Fruit fly (Drosophila melanogaster) whole organism: ENCODE results near the gene Vdup1.
A peak's percentile ranks its signal among the peaks of the same experiment; 100 is the strongest.

Experiments
- CG8478 ChIP-seq: fragments of >200 bp; optimal IDR thresholded peaks from 2 replicates; lab custom pipeline; 2018; ENCODE audit warnings: inconsistent platforms
- Dll ChIP-seq: fragments of >200 bp; optimal IDR thresholded peaks from 2 replicates; lab custom pipeline; 2017
- EcR ChIP-seq, 2 experiments: fragments of >200 bp; optimal IDR thresholded peaks; 2 replicates each; lab custom pipeline; 2017; ENCODE audit warnings: missing biosample characterization in 2 of 2, missing genetic modification characterization in 2 of 2, missing genetic modification reagents in 2 of 2
- pan ChIP-seq: fragments of >200 bp; optimal IDR thresholded peaks from 2 replicates; lab custom pipeline; 2017
- psq ChIP-seq: fragments of >200 bp; optimal IDR thresholded peaks from 2 replicates; lab custom pipeline; 2017
- usp ChIP-seq: fragments of >200 bp; optimal IDR thresholded peaks from 2 replicates; lab custom pipeline; 2017; ENCODE audit warnings: missing biosample characterization, missing genetic modification characterization, mixed read lengths

Gene Vdup1

dm6 chr3L:145998-146576 lies 32.7 kb downstream of the Vdup1 start, which contains the start of gene CG6845:
Gene CG6845, plus strand, starts transcription at chr3L:146433.
- no peak for TF ChIP-seq psq (lab: Kevin White, UChicago)
- TF ChIP-seq usp: no peak
- no peak for TF ChIP-seq Dll
- TF ChIP-seq CG8478 (lab: Kevin White, UChicago): no peak
- no peak for TF ChIP-seq pan (lab: Kevin White, UChicago)
- no peak for TF ChIP-seq EcR (GFP tag; optimal IDR thresholded peaks at IDR 0.05; lab: Kevin White, UChicago)

DNA sequence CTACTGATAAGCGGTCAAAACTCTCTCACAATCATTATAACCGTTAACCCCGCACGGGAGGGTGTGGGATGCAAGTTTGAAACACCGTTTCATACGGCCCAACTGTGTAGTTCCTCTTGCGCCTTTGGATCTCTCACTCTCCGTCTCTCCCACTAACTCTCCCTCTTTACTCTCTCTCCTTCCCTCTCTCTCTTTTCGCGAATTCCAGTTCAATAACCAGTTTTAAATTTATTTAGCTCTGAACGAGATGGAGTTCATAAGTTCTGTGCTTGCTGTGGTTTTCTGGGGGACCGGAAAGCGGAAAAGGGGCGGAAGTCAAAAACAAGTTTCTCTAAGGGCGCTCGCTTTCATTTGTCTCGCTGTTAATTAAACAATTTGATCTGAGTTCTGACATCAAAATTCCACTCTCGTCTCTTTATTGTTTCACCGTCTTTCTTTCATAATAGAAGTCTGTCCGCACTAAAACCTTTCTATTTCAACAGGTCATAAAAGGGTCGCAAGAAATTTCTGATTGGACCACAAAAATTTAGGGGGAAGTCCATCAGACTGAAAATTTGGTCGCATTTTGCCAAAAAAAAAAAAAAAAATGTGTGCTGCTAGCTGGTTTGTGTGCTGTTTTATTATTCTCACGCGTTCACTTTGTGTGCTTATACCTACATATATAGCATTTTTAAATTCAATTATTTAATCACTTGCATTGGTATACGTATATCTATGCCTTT lies 37.8 kb downstream of the Vdup1 start:
- TF ChIP-seq Dll (no peak), EcR (GFP tag; optimal IDR thresholded peaks at IDR 0.05; lab: Kevin White, UChicago) (peak; percentile 63 to 72)

DNA sequence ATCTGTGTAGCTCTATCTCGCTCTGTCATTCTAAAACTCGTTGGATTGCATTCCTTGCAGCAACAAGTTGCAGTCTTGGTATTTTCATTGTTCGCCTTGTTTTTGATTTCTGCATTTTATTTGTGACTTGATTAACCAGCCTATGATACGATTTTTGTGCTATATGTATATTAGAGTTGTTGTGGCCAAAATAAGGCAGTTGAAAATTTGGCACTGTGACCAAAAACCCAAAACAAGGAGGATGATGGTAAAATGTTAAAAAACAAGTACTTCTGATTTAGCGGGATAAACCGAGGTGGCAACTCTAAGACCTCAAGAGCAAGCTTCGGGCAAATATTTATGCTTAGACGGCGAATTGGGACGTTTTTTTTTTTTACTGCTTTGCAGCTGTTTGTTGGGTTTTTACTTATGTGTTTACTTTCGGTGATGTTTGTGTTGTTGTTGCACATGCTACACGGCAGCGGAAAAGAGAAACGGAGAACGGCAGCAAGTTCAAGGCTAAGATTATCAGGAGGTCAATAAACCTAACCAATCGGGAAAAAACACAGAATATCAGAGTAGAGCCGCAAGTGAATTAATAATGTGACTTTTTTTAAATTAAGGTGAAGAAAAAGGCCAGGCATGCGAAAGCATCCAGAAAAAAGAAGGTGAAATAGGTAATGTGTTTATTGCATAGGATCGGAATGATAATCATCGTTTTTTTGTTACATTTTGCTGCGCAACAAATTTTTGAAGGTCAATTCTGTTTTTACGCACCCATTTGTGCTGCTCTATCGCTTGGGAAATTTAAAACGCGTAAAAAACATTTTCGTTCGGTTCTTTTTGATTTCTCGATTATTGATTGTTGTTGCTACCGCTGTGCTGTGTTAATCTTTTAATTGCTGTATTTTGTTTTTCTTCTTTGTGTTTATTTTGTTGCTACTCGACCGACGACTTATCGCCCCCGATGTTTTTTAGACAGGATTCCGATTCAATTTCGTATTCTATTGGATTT lies 38.9 kb downstream of the Vdup1 start:
- peak in 1 of 2 experiments; percentile 42 for TF ChIP-seq EcR (GFP tag; optimal IDR thresholded peaks at IDR 0.05; lab: Kevin White, UChicago)
- no peak for TF ChIP-seq CG8478 (lab: Kevin White, UChicago)

dm6 chr3L:137596-138169 lies 41.1 kb downstream of the Vdup1 start:
- TF ChIP-seq psq (lab: Kevin White, UChicago): no peak
- no peak for TF ChIP-seq CG8478 (lab: Kevin White, UChicago)
- TF ChIP-seq Dll: no peak
- TF ChIP-seq usp: no peak
- TF ChIP-seq pan (lab: Kevin White, UChicago): no peak
- TF ChIP-seq EcR (GFP tag; optimal IDR thresholded peaks at IDR 0.05; lab: Kevin White, UChicago): no peak

DNA sequence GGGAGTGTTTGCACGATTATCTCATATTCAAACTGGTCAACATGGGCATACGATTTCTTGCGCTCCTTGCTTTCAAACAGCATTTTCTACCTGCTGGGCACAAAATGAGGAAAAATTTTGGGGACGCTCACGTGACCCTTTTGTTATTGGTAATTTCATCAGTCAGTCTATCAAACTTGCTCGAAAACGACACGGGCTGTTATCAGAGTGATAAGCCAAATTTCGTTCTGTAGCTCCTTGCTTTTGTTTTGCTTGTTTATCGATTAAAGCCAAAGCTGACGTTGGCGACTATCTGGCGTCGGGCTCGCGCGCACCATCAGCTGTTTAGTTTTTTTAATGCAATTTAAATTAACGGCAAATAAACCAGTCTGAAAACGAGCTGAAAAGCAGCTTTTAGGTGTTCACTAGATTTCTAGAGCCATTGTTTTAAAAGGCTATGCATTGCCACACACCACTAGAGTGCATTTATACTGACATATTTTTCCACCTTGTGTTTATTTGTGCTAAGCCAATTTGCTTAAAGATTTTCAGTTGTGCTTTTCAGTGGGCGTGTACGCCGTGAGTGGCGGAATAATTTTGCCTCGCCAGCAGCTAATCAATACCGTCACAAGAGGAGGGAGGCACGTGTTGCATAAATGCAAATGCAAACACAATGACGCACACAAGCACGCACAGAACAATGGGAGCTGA lies 42.0 kb downstream of the Vdup1 start:
- no peak for TF ChIP-seq usp
- no peak for TF ChIP-seq pan (lab: Kevin White, UChicago)
- TF ChIP-seq psq (lab: Kevin White, UChicago): no peak
- no peak for TF ChIP-seq CG8478 (lab: Kevin White, UChicago)
- no peak for TF ChIP-seq EcR (GFP tag; optimal IDR thresholded peaks at IDR 0.05; lab: Kevin White, UChicago)
- TF ChIP-seq Dll: no peak

- peak in 1 of 2 experiments; percentile 77 for TF ChIP-seq EcR (GFP tag; optimal IDR thresholded peaks at IDR 0.05; lab: Kevin White, UChicago)
- no peak for TF ChIP-seq CG8478 (lab: Kevin White, UChicago)
Measured at dm6 chr3L:134868-135267, 43.9 kb downstream of the Vdup1 start.

- TF ChIP-seq pan (lab: Kevin White, UChicago) (no peak), usp (no peak), psq (lab: Kevin White, UChicago) (no peak), Dll (no peak), EcR (GFP tag; optimal IDR thresholded peaks at IDR 0.05; lab: Kevin White, UChicago) (no peak), CG8478 (lab: Kevin White, UChicago) (no peak)
Measured at dm6 chr3L:133806-134325, 44.9 kb downstream of the Vdup1 start.

DNA sequence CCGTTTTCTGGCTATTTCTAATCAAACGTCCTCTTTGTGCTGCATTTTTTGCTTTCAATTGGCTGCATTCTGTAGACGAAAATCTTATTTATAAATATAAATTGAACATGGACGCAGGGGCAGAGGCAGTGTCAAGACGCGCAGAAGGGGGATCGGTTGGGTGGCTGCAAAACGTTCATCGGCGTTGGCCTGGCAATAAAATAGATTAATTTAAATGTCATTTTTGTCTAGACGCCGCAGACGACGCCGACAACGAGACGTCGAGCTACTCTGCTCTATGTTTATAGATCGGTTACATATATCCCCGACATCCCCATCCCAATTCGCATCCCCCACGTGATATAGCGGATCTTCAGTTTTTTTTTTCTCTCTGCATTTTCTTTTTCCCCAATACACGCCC lies 45.4 kb downstream of the Vdup1 start:
- no peak for TF ChIP-seq EcR (GFP tag; optimal IDR thresholded peaks at IDR 0.05; lab: Kevin White, UChicago)
- TF ChIP-seq Dll: no peak
- TF ChIP-seq usp: no peak
- TF ChIP-seq pan (lab: Kevin White, UChicago): no peak
- no peak for TF ChIP-seq CG8478 (lab: Kevin White, UChicago)
- TF ChIP-seq psq (lab: Kevin White, UChicago): no peak

- TF ChIP-seq usp: no peak
- TF ChIP-seq EcR (GFP tag; optimal IDR thresholded peaks at IDR 0.05; lab: Kevin White, UChicago): no peak
- TF ChIP-seq pan (lab: Kevin White, UChicago): no peak
- no peak for TF ChIP-seq CG8478 (lab: Kevin White, UChicago)
- no peak for TF ChIP-seq Dll
- TF ChIP-seq psq (lab: Kevin White, UChicago): no peak
Measured at dm6 chr3L:131998-132693, 46.6 kb downstream of the Vdup1 start.

DNA sequence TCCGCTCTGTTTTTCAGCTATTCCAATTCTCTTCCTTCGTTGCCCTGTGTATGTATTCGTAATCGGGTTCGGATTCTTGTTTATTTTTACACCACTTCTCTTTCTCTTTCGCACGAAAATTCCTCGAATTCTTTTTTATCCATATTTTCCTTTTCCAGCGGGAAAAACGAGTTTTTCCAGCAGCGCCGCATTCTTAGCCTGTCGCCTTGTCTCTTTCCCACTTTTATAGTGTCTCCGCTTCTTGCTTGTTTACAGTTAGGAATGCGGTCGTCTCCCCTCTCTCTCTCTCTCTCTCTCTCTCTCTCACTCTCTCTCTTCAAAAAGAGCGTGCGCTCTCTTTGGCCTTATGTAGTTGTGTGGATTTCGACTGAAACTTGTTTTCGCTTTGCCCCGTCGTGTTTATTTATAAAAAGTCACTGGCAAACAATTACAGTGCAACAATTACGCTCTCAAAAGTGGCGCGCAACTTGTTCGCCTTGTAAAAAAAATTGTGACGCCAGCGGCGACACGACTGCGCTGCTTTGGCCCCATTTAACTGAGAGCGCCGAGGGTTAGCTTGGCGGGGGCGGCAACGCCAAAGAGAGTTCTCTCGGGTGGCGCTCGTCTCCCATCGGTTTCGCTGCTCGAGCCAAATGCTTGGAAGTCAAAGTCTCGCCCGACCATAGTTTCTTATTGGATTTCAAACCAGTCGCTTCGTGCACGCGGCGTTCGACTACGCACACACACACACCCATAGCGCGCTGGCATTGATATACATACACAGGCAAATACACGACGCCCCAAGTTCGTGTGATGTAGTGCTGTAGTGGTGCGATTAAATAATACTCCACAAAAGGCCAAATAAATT lies 47.4 kb downstream of the Vdup1 start:
- TF ChIP-seq CG8478 (lab: Kevin White, UChicago) (no peak), pan (lab: Kevin White, UChicago) (no peak), Dll (peak; percentile 80), usp (no peak), psq (lab: Kevin White, UChicago) (no peak), EcR (GFP tag; optimal IDR thresholded peaks at IDR 0.05; lab: Kevin White, UChicago) (peak in 1 of 2 experiments; percentile 79)
